Fruit fly (Drosophila melanogaster) S2 (cell line): ENCODE results near the gene kek5.

Source experiments
- CG8478 ChIP-seq: fragments of >200 bp; optimal IDR thresholded peaks from 2 replicates; lab custom pipeline; 2018
- CTCF ChIP-seq, 2 experiments: fragments of >200 bp; optimal IDR thresholded peaks; 2 replicates each; lab custom pipeline; 2018

The kek5 gene

dm6 chrX:19352830-19353441 is at the start of gene kek5:
TSS of gene kek5 (plus strand) at chrX:19353181.
- no peak for TF ChIP-seq CG8478
- TF ChIP-seq CTCF (optimal IDR thresholded peaks at IDR 0.05; lab: Kevin White, UChicago): no peak

DNA sequence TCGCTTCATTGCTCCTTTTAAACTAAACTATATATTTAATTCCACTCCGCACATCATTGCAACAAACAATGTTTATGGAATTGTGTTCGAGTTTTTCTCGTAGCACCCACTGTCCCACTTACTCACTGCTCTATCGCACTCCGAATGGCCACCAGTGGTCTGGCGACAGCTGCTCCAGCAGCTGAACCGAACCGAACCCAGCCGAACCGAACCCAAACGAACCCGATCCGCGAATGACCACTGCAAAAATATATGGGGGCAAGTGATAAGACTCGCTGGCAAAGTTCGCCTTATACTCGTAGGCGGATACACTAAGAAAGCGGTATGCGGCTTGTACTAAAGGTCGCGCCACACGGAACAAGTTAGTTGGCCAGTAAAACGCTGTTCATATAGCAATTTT is 47.8 kb upstream of the kek5 start:
- TF ChIP-seq CG8478: no peak

DNA sequence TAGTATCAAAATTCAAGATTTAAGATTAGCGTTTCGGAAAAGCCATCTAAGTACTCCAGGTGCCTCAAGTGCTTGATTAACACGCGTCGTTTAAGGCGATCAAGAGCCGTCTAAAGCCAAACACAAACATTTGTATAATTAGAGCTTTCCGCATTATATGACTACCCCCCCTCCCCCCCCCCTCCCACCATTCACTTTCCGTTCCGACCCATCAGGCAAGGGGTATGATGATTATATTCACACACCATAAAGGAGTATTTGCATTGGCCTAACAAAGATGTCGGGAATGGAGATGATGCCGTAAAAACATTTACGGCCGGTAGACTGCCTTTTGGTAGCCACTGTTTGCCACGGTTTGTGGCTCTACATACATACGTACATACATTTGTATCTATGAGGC is 46.5 kb upstream of the kek5 start:
- TF ChIP-seq CTCF (optimal IDR thresholded peaks at IDR 0.05; lab: Kevin White, UChicago): no peak

DNA sequence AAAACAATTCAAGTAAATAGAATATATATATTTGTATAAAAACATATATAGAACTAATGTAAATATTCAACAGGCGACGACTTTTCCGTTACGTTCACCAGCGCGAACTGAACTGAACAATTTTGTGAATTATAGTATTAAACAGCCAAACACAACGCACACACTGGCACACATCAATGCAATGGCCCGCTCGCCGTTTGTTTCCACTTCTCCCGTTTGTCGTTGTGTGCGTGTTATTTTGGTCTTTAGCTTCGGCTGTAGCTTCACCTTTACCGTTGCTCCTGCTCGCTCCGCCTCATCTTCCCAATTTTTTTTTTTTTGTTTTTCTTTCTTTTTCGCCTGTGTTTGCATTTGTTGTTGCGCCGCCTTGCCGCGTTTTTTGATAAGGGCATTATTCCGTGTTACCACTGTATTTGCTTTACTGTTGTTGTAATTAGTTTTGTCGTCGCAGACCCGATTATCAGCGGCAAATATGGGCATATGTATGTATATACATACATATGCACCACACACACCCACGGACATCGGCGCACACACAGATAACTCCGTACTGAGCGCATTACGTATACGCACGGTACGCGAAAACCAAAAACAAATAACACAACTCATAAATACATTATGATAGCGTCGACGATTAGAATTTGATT is 45.0 kb upstream of the kek5 start, which contains the start of gene CG8051:
CG8051 (minus strand) TSS at position 116 of the 647 bp plus-strand sequence.
- TF ChIP-seq CG8478 (no peak), CTCF (optimal IDR thresholded peaks at IDR 0.05; lab: Kevin White, UChicago) (no peak)

dm6 chrX:19309648-19310047 is 43.3 kb upstream of the kek5 start:
- TF ChIP-seq CG8478 (no peak), CTCF (optimal IDR thresholded peaks at IDR 0.05; lab: Kevin White, UChicago) (no peak)

dm6 chrX:19314283-19315178 is 38.5 kb upstream of the kek5 start:
- TF ChIP-seq CTCF (optimal IDR thresholded peaks at IDR 0.05; lab: Kevin White, UChicago) (no peak), CG8478 (no peak)

- no peak for TF ChIP-seq CTCF (optimal IDR thresholded peaks at IDR 0.05; lab: Kevin White, UChicago)
- TF ChIP-seq CG8478: no peak
Observed at dm6 chrX:19315421-19316260, 37.3 kb upstream of the kek5 start.

DNA sequence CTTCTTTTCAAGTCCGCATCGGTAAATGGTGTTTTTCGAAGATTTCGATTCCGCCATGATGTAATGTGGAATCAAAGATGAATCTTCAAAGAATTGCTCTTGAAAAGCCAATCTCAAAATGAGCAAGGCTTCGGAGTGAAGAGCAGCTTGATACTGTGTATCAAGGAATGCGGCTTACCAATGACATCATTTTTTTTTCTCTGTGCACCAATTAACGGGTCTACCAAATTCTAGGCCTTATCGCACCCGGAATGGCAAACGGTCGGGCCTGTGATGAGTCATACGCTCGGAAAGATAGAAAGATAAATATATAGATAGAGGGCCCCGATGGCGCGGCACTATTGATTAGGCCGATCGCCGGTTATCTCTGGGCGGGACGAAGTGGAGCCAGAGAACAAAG is 36.4 kb upstream of the kek5 start:
- TF ChIP-seq CG8478: no peak
- no peak for TF ChIP-seq CTCF (optimal IDR thresholded peaks at IDR 0.05; lab: Kevin White, UChicago)

DNA sequence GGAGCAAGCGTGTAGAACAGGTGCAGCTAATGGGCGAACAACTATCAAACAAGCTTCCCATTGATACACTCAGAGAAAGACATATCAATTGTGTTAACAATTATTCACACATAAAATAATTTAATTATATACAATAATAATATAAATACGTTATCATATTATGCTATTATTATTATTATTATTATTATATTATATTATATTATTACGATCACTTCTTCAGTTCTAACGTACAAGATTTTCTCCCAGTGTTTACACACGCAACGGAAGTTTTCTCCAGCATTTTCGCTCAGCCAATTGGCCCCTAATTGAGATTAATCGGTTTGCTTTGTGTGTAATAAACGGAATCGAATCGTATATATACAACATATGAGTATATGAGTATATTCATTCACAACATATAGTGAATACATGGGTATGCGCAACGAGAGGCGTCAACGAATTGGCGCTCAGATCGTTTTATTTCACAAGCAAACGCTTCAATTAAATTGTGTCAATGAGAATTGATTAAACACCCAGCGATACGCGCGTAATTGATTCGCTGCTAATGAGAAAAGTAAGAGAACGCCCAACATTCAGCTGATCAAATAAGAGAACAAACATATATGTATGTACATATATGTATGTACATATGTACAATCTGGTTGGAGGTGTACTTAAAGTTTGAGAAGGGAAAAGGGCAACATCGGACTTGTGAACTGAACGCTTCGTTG is 35.8 kb upstream of the kek5 start:
- TF ChIP-seq CTCF (optimal IDR thresholded peaks at IDR 0.05; lab: Kevin White, UChicago) (no peak), CG8478 (no peak)

- no peak for TF ChIP-seq CG8478
- TF ChIP-seq CTCF (optimal IDR thresholded peaks at IDR 0.05; lab: Kevin White, UChicago): no peak
Observed at dm6 chrX:19318924-19319323, 34.1 kb upstream of the kek5 start.

DNA sequence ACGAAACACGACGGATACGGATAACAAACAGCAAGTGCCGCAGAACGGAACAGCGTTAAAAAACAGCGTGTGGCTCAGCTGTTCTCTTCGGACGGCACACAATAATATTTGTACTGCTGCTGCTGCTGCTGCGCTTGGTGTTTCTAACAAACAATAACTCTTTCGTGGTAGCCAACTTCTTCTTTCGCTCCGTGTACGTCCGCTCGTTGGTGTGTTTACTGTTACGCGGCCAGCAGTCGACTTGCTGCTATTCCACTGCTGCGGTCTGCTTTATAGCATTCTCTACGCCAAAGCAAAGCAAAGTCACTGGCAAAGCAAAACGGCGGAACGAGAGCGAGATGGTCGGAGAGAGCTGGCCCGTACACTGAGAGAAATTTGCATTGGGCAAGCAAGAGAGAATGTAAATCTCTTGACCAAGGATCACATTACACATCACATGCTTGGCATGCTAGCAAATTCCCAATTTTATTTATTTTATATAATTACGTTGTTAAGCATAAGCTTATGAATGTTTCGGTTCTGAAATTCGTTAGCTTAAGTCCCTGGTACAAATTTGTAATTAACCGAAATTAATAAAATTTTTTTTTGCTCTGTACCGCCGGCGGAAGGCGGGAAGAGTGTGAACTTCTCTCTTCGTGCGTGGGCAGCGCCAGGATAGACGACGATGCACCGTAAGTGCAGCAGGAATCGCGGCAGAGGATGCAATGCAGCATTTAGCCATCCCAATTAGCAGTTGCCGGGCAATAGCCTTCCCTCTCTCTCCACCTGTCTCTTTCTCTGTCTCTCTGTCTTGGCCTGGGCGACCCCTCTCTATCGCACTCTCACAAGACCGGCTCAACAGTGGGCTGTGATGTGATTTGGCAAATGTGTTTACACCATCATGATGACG is 30.9 kb upstream of the kek5 start, which contains the start of gene out:
out (minus strand) TSS at position 287 of the 889 bp plus-strand sequence.
- no peak for TF ChIP-seq CG8478
- TF ChIP-seq CTCF (optimal IDR thresholded peaks at IDR 0.05; lab: Kevin White, UChicago): no peak

DNA sequence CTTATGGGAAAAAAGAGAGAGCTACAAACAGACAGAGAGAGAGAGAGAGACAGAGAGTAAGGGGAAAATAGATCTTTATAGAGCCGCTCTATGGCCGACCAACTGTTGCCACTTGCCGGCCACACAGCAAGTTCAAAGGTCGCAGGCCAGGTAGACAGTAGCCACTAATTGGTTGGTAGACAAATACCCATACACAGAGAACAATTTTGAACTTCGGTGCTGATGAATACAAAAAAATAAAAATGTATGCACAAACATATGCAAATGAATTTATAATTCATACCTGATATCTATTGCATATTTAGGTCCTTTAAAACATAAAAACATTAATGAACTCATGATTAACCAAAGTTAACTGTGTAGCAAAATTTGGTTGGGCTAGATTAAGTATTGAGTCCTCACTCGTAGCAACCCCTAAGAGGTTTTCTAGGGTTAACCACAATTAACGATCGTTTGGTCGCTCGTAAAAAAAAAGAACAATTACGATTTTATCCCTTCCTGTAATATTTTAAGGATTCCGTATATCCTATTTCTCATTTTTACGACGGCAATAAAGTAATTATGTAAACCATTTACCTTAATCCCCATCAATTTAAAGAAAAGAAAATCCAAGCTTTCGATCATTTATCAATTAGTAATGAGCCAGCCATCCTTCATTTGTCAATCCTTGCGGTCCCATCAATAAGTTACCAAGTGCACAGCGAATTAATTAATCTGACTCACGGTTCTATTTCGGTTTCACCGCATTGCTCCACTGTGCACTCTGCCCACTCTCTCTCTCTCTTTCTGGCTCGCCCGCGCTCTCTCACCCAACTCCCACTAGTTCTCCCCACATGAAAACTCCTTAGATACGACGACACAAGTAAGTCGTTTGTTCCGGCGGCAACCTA is 29.8 kb upstream of the kek5 start:
- TF ChIP-seq CG8478 (no peak), CTCF (optimal IDR thresholded peaks at IDR 0.05; lab: Kevin White, UChicago) (no peak)

dm6 chrX:19323835-19324133 is 29.2 kb upstream of the kek5 start:
- no peak for TF ChIP-seq CG8478
- TF ChIP-seq CTCF (optimal IDR thresholded peaks at IDR 0.05; lab: Kevin White, UChicago): no peak
